Worm (Caenorhabditis elegans): ENCODE data around the gene sym-1.

DNA sequence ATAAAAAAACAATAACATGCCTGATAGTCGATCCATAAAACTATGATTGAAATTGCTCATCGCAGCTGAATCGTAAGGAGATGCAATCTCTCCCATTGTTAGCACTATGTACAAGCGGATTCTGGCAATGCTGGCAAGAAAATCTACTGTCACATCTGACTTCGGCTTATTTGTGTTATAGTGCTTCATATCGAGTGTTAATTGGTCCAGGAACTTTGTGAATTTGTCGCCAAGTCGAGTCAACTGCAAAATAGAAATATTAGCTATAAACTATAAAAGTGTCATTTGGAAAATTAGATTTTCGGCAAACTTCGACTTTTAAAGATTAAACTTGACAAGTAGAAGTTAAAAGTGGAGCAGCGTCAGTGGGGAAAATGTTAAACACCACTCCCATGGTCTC, 2.9 kb downstream of the sym-1 start:
- TF ChIP-seq zag-1 (tag; optimal IDR thresholded peaks at IDR 0.05) (no peak), jun-1 (tag; optimal IDR thresholded peaks at IDR 0.05) (no peak), nhr-67 (tag; optimal IDR thresholded peaks at IDR 0.05) (no peak), pha-4 (tag; optimal IDR thresholded peaks at IDR 0.05) (no peak), nhr-28 (tag; optimal IDR thresholded peaks at IDR 0.05) (no peak), unc-39 (tag; optimal IDR thresholded peaks at IDR 0.05) (no peak), elt-2 (tag; optimal IDR thresholded peaks at IDR 0.05) (no peak), nhr-77 (tag; optimal IDR thresholded peaks at IDR 0.05) (no peak), R02D3.7 (tag; optimal IDR thresholded peaks at IDR 0.05) (no peak), mdl-1 (tag; optimal IDR thresholded peaks at IDR 0.05) (no peak), mml-1 (tag; optimal IDR thresholded peaks at IDR 0.05) (no peak)

Data from whole organism, L3 larva.